Fruit fly (Drosophila melanogaster) whole organism, embryonic: ENCODE data around the gene CG15170.

ENCODE experiments used
- Blimp-1 ChIP-seq: fragments of 200-800 bp; sonication (Bioruptor generic); optimal IDR thresholded peaks from 3 replicates; lab custom pipeline; 2018; ENCODE audit warnings: missing biosample characterization, missing genetic modification characterization, mild to moderate bottlenecking, moderate library complexity, missing genetic modification reagents
- Bteb2 ChIP-seq: fragments of 200-800 bp; sonication (Bioruptor generic); optimal IDR thresholded peaks from 2 replicates; lab custom pipeline; 2016; ENCODE audit warnings: missing biosample characterization, missing genetic modification characterization
- C15 ChIP-seq: fragments of 200-800 bp; sonication (Bioruptor generic); IDR thresholded peaks from 3 replicates; pipeline ENCODE4 v1.3.6; 2022; ENCODE audit warnings: missing biosample characterization, missing genetic modification characterization
- CG11085 ChIP-seq: fragments of 200-800 bp; sonication (Bioruptor generic); IDR thresholded peaks from 2 replicates; pipeline ENCODE4 v1.3.6; 2022; ENCODE audit warnings: missing biosample characterization, missing genetic modification characterization
- CG11247 ChIP-seq: fragments of 200-800 bp; sonication (Bioruptor generic); IDR thresholded peaks from 2 replicates; pipeline ENCODE4 v1.3.6; 2022; ENCODE audit warnings: missing biosample characterization, missing genetic modification characterization
- CG11695 ChIP-seq: fragments of 200-800 bp; sonication (Bioruptor generic); IDR thresholded peaks from 3 replicates; pipeline ENCODE4 v1.3.6; 2022; ENCODE audit warnings: missing biosample characterization, missing genetic modification characterization
- CG12104 ChIP-seq: fragments of 200-800 bp; sonication (Bioruptor generic); optimal IDR thresholded peaks from 3 replicates; lab custom pipeline; 2016; ENCODE audit warnings: missing biosample characterization, missing genetic modification characterization
- CG17612 ChIP-seq: fragments of 200-800 bp; sonication (Bioruptor generic); IDR thresholded peaks from 2 replicates; pipeline ENCODE4 v1.3.6; 2022; ENCODE audit warnings: missing biosample characterization, missing genetic modification characterization
- CG1792 ChIP-seq: fragments of 200-800 bp; sonication (Bioruptor generic); optimal IDR thresholded peaks from 2 replicates; lab custom pipeline; 2016; ENCODE audit warnings: missing biosample characterization, missing genetic modification characterization
- CG18476 ChIP-seq: fragments of 200-800 bp; sonication (Bioruptor generic); optimal IDR thresholded peaks from 2 replicates; lab custom pipeline; 2016; ENCODE audit warnings: missing biosample characterization, mild to moderate bottlenecking, missing genetic modification characterization
- CG2129 ChIP-seq: fragments of 200-800 bp; sonication (Bioruptor generic); IDR thresholded peaks from 2 replicates; pipeline ENCODE4 v1.3.6; 2022; ENCODE audit warnings: missing biosample characterization, missing genetic modification characterization; ENCODE audit not compliant: partially characterized antibody
- CG31224 ChIP-seq: fragments of 200-800 bp; sonication (Bioruptor generic); IDR thresholded peaks from 2 replicates; pipeline ENCODE4 v1.3.6; 2022; ENCODE audit warnings: missing biosample characterization, missing genetic modification characterization
- CG4424 ChIP-seq: fragments of 200-800 bp; sonication (Bioruptor generic); optimal IDR thresholded peaks from 3 replicates; lab custom pipeline; 2016; ENCODE audit warnings: missing biosample characterization, missing genetic modification characterization
- CG6175 ChIP-seq: fragments of 200-800 bp; sonication (Bioruptor generic); IDR thresholded peaks from 3 replicates; pipeline ENCODE4 v1.3.6; 2022; ENCODE audit warnings: missing biosample characterization, missing genetic modification characterization
- CG6854 ChIP-seq: fragments of 200-800 bp; sonication (Bioruptor generic); optimal IDR thresholded peaks from 3 replicates; lab custom pipeline; 2017; ENCODE audit warnings: missing biosample characterization, mild to moderate bottlenecking, missing genetic modification characterization
- CG7963 ChIP-seq: fragments of 200-800 bp; sonication (Bioruptor generic); IDR thresholded peaks from 3 replicates; pipeline ENCODE4 v1.3.6; 2022; ENCODE audit warnings: missing biosample characterization, missing genetic modification characterization; ENCODE audit not compliant: partially characterized antibody
- CG8944 ChIP-seq: fragments of 200-800 bp; sonication (Bioruptor generic); optimal IDR thresholded peaks from 3 replicates; lab custom pipeline; 2016; ENCODE audit warnings: missing biosample characterization, missing genetic modification characterization
- D19A ChIP-seq: fragments of 200-800 bp; optimal IDR thresholded peaks from 3 replicates; lab custom pipeline; 2019; ENCODE audit warnings: missing biosample characterization, mild to moderate bottlenecking, missing genetic modification characterization, moderate library complexity
- Dek ChIP-seq: fragments of 200-800 bp; sonication (Bioruptor generic); optimal IDR thresholded peaks from 3 replicates; lab custom pipeline; 2019; ENCODE audit warnings: missing biosample characterization, mild to moderate bottlenecking, missing genetic modification characterization, moderate library complexity
- Eip74EF ChIP-seq, 2 experiments: fragments of 200-800 bp in 1 of 2; fragments of >200 bp in 1 of 2; sonication (Bioruptor generic) in 1 of 2; optimal IDR thresholded peaks; 2 replicates each; lab custom pipeline; 2017 to 2019; ENCODE audit warnings: missing biosample characterization in 2 of 2, missing genetic modification characterization in 2 of 2, mild to moderate bottlenecking in 1 of 2, moderate library complexity in 1 of 2
- GATAe ChIP-seq: fragments of 200-800 bp; sonication (Bioruptor generic); conservative IDR thresholded peaks from 2 replicates; pipeline ENCODE4 v1.3.6; 2022; ENCODE audit warnings: missing biosample characterization, missing genetic modification characterization
- Hr3 ChIP-seq: fragments of 200-800 bp; sonication (Bioruptor generic); optimal IDR thresholded peaks from 3 replicates; lab custom pipeline; 2016; ENCODE audit warnings: missing biosample characterization, missing genetic modification characterization
- Max ChIP-seq: fragments of 200-800 bp; sonication (Bioruptor generic); optimal IDR thresholded peaks from 2 replicates; lab custom pipeline; 2016; ENCODE audit warnings: missing biosample characterization, mild to moderate bottlenecking, missing genetic modification characterization
- Ptx1 ChIP-seq: fragments of 200-800 bp; sonication (Bioruptor generic); IDR thresholded peaks from 2 replicates; pipeline ENCODE4 v1.3.6; 2022; ENCODE audit warnings: missing biosample characterization, missing genetic modification characterization
- Sin3A ChIP-seq: fragments of >200 bp; optimal IDR thresholded peaks from 2 replicates; lab custom pipeline; 2018
- Six4 ChIP-seq: fragments of 200-800 bp; sonication (Bioruptor generic); optimal IDR thresholded peaks from 2 replicates; lab custom pipeline; 2016; ENCODE audit warnings: missing biosample characterization, missing genetic modification characterization
- Taf1 ChIP-seq: fragments of 200-800 bp; sonication (Bioruptor generic); IDR thresholded peaks from 2 replicates; pipeline ENCODE4 v1.3.6; 2022; ENCODE audit warnings: missing biosample characterization, missing genetic modification characterization
- Usf ChIP-seq: fragments of 200-800 bp; sonication (Bioruptor generic); optimal IDR thresholded peaks from 2 replicates; lab custom pipeline; 2017; ENCODE audit warnings: missing genotype, missing biosample characterization, missing genetic modification characterization
- Xrp1 ChIP-seq: fragments of 200-800 bp; sonication (Bioruptor generic); IDR thresholded peaks from 2 replicates; pipeline ENCODE4 v1.3.6; 2022; ENCODE audit warnings: missing biosample characterization, missing genetic modification characterization
- ato ChIP-seq: fragments of 200-800 bp; sonication (Bioruptor generic); IDR thresholded peaks from 2 replicates; pipeline ENCODE4 v1.3.6; 2022; ENCODE audit warnings: missing biosample characterization, missing genetic modification characterization; ENCODE audit not compliant: partially characterized antibody
- croc ChIP-seq: fragments of 200-800 bp; sonication (Bioruptor generic); conservative IDR thresholded peaks from 3 replicates; pipeline ENCODE4 v1.3.6; 2022; ENCODE audit warnings: missing biosample characterization, missing genetic modification characterization
- crol ChIP-seq: fragments of 200-800 bp; sonication (Bioruptor generic); IDR thresholded peaks from 2 replicates; pipeline ENCODE4 v1.3.6; 2022; ENCODE audit warnings: missing biosample characterization, missing genetic modification characterization
- crp ChIP-seq, 2 experiments: fragments of 200-800 bp; sonication (Bioruptor generic); optimal IDR thresholded peaks; 2 replicates in 1 of 2; 3 replicates in 1 of 2; lab custom pipeline; 2017; ENCODE audit warnings: missing biosample characterization in 2 of 2, missing genetic modification characterization in 2 of 2, mild to moderate bottlenecking in 1 of 2, moderate library complexity in 1 of 2
- danr ChIP-seq: fragments of 200-800 bp; sonication (Bioruptor generic); IDR thresholded peaks from 2 replicates; pipeline ENCODE4 v1.3.6; 2022; ENCODE audit warnings: missing biosample characterization, missing genetic modification characterization
- ewg ChIP-seq: fragments of 200-800 bp; sonication (Bioruptor generic); optimal IDR thresholded peaks from 3 replicates; lab custom pipeline; 2017; ENCODE audit warnings: mild to moderate bottlenecking, missing biosample characterization, missing genetic modification reagents, missing genetic modification characterization
- fd102C ChIP-seq: fragments of 200-800 bp; sonication (Bioruptor generic); optimal IDR thresholded peaks from 2 replicates; lab custom pipeline; 2018; ENCODE audit warnings: missing biosample characterization, mild to moderate bottlenecking, missing genetic modification characterization, moderate library complexity
- gcm ChIP-seq: fragments of 200-800 bp; sonication (Bioruptor generic); optimal IDR thresholded peaks from 2 replicates; lab custom pipeline; 2019; ENCODE audit warnings: missing biosample characterization, mild to moderate bottlenecking, missing genetic modification characterization, moderate library complexity
- grau ChIP-seq: fragments of 200-800 bp; optimal IDR thresholded peaks from 3 replicates; lab custom pipeline; 2019; ENCODE audit warnings: missing biosample characterization, mild to moderate bottlenecking, missing genetic modification characterization, moderate library complexity
- hb ChIP-seq: fragments of 200-800 bp; sonication (Bioruptor generic); IDR thresholded peaks from 3 replicates; pipeline ENCODE4 v1.3.6; 2022; ENCODE audit warnings: missing biosample characterization, missing genetic modification characterization; ENCODE audit not compliant: partially characterized antibody
- hkb ChIP-seq, 2 experiments: fragments of 200-800 bp in 1 of 2; fragments of >200 bp in 1 of 2; sonication (Bioruptor generic) in 1 of 2; IDR thresholded peaks in 1 of 2; optimal IDR thresholded peaks in 1 of 2; 2 replicates each; pipeline versions ENCODE4 v1.3.6 to Lab custom; 2017 to 2022; ENCODE audit warnings: missing biosample characterization in 1 of 2, missing genetic modification characterization in 1 of 2
- nerfin-1 ChIP-seq: fragments of 200-800 bp; sonication (Bioruptor generic); optimal IDR thresholded peaks from 3 replicates; lab custom pipeline; 2019; ENCODE audit warnings: missing biosample characterization, mild to moderate bottlenecking, missing genetic modification characterization, moderate library complexity
- odd ChIP-seq: fragments of 200-800 bp; sonication (Bioruptor generic); optimal IDR thresholded peaks from 2 replicates; lab custom pipeline; 2017; ENCODE audit warnings: missing biosample characterization, mild to moderate bottlenecking, missing genetic modification characterization
- peb ChIP-seq: fragments of 200-800 bp; sonication (Bioruptor generic); IDR thresholded peaks from 2 replicates; pipeline ENCODE4 v1.3.6; 2022; ENCODE audit warnings: missing biosample characterization, missing genetic modification characterization
- ro ChIP-seq: fragments of 200-800 bp; sonication (Bioruptor generic); IDR thresholded peaks from 2 replicates; pipeline ENCODE4 v1.3.6; 2022; ENCODE audit warnings: missing biosample characterization, missing genetic modification characterization
- seq ChIP-seq: fragments of 200-800 bp; sonication (Bioruptor generic); IDR thresholded peaks from 2 replicates; pipeline ENCODE4 v1.3.6; 2022; ENCODE audit warnings: missing biosample characterization, missing genetic modification characterization
- tup ChIP-seq: fragments of 200-800 bp; sonication (Bioruptor generic); optimal IDR thresholded peaks from 2 replicates; lab custom pipeline; 2016; ENCODE audit warnings: missing biosample characterization, mild to moderate bottlenecking, missing genetic modification characterization, moderate library complexity
- wor ChIP-seq: fragments of 200-800 bp; sonication (Bioruptor generic); IDR thresholded peaks from 2 replicates; pipeline ENCODE4 v1.3.6; 2022; ENCODE audit warnings: missing biosample characterization, missing genetic modification characterization
- zen2 ChIP-seq: fragments of 200-800 bp; sonication (Bioruptor generic); IDR thresholded peaks from 3 replicates; pipeline ENCODE4 v1.3.6; 2022; ENCODE audit warnings: missing biosample characterization, missing genetic modification characterization; ENCODE audit not compliant: partially characterized antibody
- zfh2 ChIP-seq: fragments of 200-800 bp; sonication (Bioruptor generic); optimal IDR thresholded peaks from 2 replicates; lab custom pipeline; 2016; ENCODE audit warnings: missing biosample characterization, missing genetic modification characterization

Gene CG15170

dm6 chr2L:19026491-19027197 lies 36.6 kb upstream of the CG15170 start (continued):
- no peak for TF ChIP-seq Six4 (GFP tag; lab: Kevin White, UChicago)
- peak; percentile 75 for TF ChIP-seq grau
- TF ChIP-seq CG18476, result peak; percentile 0
- TF ChIP-seq CG12104 (GFP tag; lab: Kevin White, UChicago), result no peak
- TF ChIP-seq CG1792 (GFP tag; lab: Kevin White, UChicago), result no peak
- no peak for TF ChIP-seq C15 (GFP tag; lab: Robert Waterston, UW)
- TF ChIP-seq hkb (optimal IDR thresholded peaks at IDR 0.05; lab: Kevin White, UChicago), result no peak
- TF ChIP-seq hkb (GFP tag; IDR thresholded peaks at IDR 0.05; lab: Robert Waterston, UW), result peak; percentile 49; the same call in 1 of the 2 replicates
- no peak for TF ChIP-seq fd102C (GFP tag; lab: Kevin White, UChicago)
- TF ChIP-seq zen2 (GFP tag; lab: Robert Waterston, UW), result 0 out of 3 replicates have a peak, but pooled peaks have one; percentile 3
- TF ChIP-seq ewg, result peak; percentile 25
- no peak for TF ChIP-seq Hr3 (GFP tag; lab: Kevin White, UChicago)
- no peak for TF ChIP-seq hb
- TF ChIP-seq wor (GFP tag; lab: Robert Waterston, UW), result no peak
- TF ChIP-seq CG4424, result peak; percentile 27
- TF ChIP-seq CG6175 (GFP tag; lab: Robert Waterston, UW), result no peak
- TF ChIP-seq GATAe (GFP tag; lab: Robert Waterston, UW), result no peak
- no peak for TF ChIP-seq crp (GFP tag; optimal IDR thresholded peaks at IDR 0.05; lab: Kevin White, UChicago)
- TF ChIP-seq CG6854 (GFP tag; lab: Kevin White, UChicago), result peak; percentile 63
- peak; percentile 42; the same call in 1 of the 2 replicates for TF ChIP-seq Xrp1 (GFP tag; lab: Robert Waterston, UW)
- no peak for TF ChIP-seq CG11085 (GFP tag; lab: Robert Waterston, UW)
- no peak for TF ChIP-seq Max (GFP tag; lab: Kevin White, UChicago)
- TF ChIP-seq crol (GFP tag; lab: Robert Waterston, UW), result peak; percentile 79
- TF ChIP-seq danr (GFP tag; lab: Robert Waterston, UW), result no peak
- peak; percentile 45 for TF ChIP-seq zfh2 (GFP tag; lab: Kevin White, UChicago)
- TF ChIP-seq peb (GFP tag; lab: Robert Waterston, UW), result no peak
- peak; percentile 61 for TF ChIP-seq Ptx1 (GFP tag; lab: Robert Waterston, UW)
- TF ChIP-seq Usf (GFP tag; lab: Kevin White, UChicago), result peak; percentile 6
- TF ChIP-seq nerfin-1 (tag; lab: Kevin White, UChicago), result peak; percentile 14
- peak; percentile 41 for TF ChIP-seq D19A (tag; lab: Kevin White, UChicago)
- no peak for TF ChIP-seq ro
- TF ChIP-seq Blimp-1 (GFP tag; lab: Kevin White, UChicago), result peak; percentile 34
- peak; percentile 46; the same call in 1 of the 3 replicates for TF ChIP-seq CG11695 (GFP tag; lab: Robert Waterston, UW)
- peak; percentile 20; the same call in 2 of the 3 replicates for TF ChIP-seq croc (GFP tag; lab: Robert Waterston, UW)
- TF ChIP-seq CG31224 (GFP tag; lab: Robert Waterston, UW), result no peak
- TF ChIP-seq seq (GFP tag; lab: Robert Waterston, UW), result peak; percentile 51
- no peak for TF ChIP-seq Taf1 (GFP tag; lab: Robert Waterston, UW)
- no peak for TF ChIP-seq ato
- TF ChIP-seq tup (GFP tag; lab: Kevin White, UChicago), result peak; percentile 9
- TF ChIP-seq Bteb2, result peak; percentile 1
- no peak for TF ChIP-seq CG11247 (GFP tag; lab: Robert Waterston, UW)
- TF ChIP-seq odd (GFP tag; lab: Kevin White, UChicago), result peak; percentile 35
- no peak for TF ChIP-seq CG2129 (GFP tag; lab: Robert Waterston, UW)
- TF ChIP-seq gcm, result peak; percentile 38
- peak; percentile 58 for TF ChIP-seq Dek (tag; lab: Kevin White, UChicago)
- TF ChIP-seq CG8944, result no peak
- no peak for TF ChIP-seq CG7963
- no peak for TF ChIP-seq Sin3A (lab: Kevin White, UChicago)
- TF ChIP-seq CG17612 (GFP tag; lab: Robert Waterston, UW), result no peak
- peak in 1 of 2 experiments; percentile 28 for TF ChIP-seq Eip74EF (GFP tag; optimal IDR thresholded peaks at IDR 0.05; lab: Kevin White, UChicago)
